Worm (Caenorhabditis elegans): Measurements from ENCODE around the gene R07E5.4.
A peak's percentile ranks its signal among the peaks of the same experiment; 100 is the strongest.

Gene R07E5.4

ce11 chrIII:4407144-4407543, 12.5 kb downstream of the R07E5.4 start, which contains the start of gene prdx-3:
Gene prdx-3, plus strand, starts transcription at chrIII:4407444.
- TF ChIP-seq elt-3 (tag; optimal IDR thresholded peaks at IDR 0.05) (no peak), vab-15 (tag; optimal IDR thresholded peaks at IDR 0.05) (no peak), efl-1 (optimal IDR thresholded peaks at IDR 0.05) (no peak), efl-1 (GFP tag; optimal IDR thresholded peaks at IDR 0.05 in 1 of 2) (no peak), nhr-76 (tag; optimal IDR thresholded peaks at IDR 0.05) (no peak), lin-13 (GFP tag; optimal IDR thresholded peaks at IDR 0.05) (no peak), ztf-11 (tag; optimal IDR thresholded peaks at IDR 0.05) (no peak), lin-39 (tag; optimal IDR thresholded peaks at IDR 0.05) (no peak), grh-1 (GFP tag; IDR thresholded peaks at IDR 0.05) (no peak), unc-98 (GFP tag; IDR thresholded peaks at IDR 0.05) (no peak), nhr-47 (tag; optimal IDR thresholded peaks at IDR 0.05) (no peak), dsc-1 (tag; optimal IDR thresholded peaks at IDR 0.05) (no peak), sox-4 (tag; optimal IDR thresholded peaks at IDR 0.05) (no peak), irx-1 (tag; optimal IDR thresholded peaks at IDR 0.05) (no peak)

- no peak for TF ChIP-seq xbp-1 (tag; optimal IDR thresholded peaks at IDR 0.05)
- TF ChIP-seq dpl-1 (GFP tag; optimal IDR thresholded peaks at IDR 0.05) = no peak
- no peak for TF ChIP-seq unc-130 (tag; optimal IDR thresholded peaks at IDR 0.05)
- TF ChIP-seq nhr-12 (tag; optimal IDR thresholded peaks at IDR 0.05) = no peak
- no peak for TF ChIP-seq snpc-4 (tag; optimal IDR thresholded peaks at IDR 0.05)
- no peak for TF ChIP-seq lin-13 (GFP tag; optimal IDR thresholded peaks at IDR 0.05)
These were observed 13.7 kb downstream of the R07E5.4 start, which contains the start of gene gpch-1 for ce11 chrIII:4408251-4408650. Gene gpch-1, plus strand, starts transcription at chrIII:4408551.

ce11 chrIII:4412108-4413009, 17.8 kb downstream of the R07E5.4 start:
- TF ChIP-seq grh-1 (GFP tag; IDR thresholded peaks at IDR 0.05) = no peak
- peak; percentile 42 for TF ChIP-seq tbx-2 (tag; optimal IDR thresholded peaks at IDR 0.05)
- TF ChIP-seq mef-2 (tag; optimal IDR thresholded peaks at IDR 0.05) = no peak
- peak; percentile 27 for TF ChIP-seq C16A3.4 (tag; optimal IDR thresholded peaks at IDR 0.05)
- no peak for TF ChIP-seq fkh-10 (GFP tag; optimal IDR thresholded peaks at IDR 0.05)
- no peak for TF ChIP-seq unc-98 (GFP tag; IDR thresholded peaks at IDR 0.05)
- peak; percentile 19 for TF ChIP-seq blmp-1 (tag; optimal IDR thresholded peaks at IDR 0.05)
- TF ChIP-seq lin-13 (GFP tag; optimal IDR thresholded peaks at IDR 0.05) = no peak
- no peak for TF ChIP-seq hlh-4 (tag; optimal IDR thresholded peaks at IDR 0.05)
- peak; percentile 60 for TF ChIP-seq nhr-47 (tag; optimal IDR thresholded peaks at IDR 0.05)
- TF ChIP-seq irx-1 (tag; optimal IDR thresholded peaks at IDR 0.05) = no peak
- peak; percentile 39 for TF ChIP-seq nhr-90 (tag; optimal IDR thresholded peaks at IDR 0.05; ENCODE audit: poor library complexity)
- TF ChIP-seq unc-62 (GFP tag; optimal IDR thresholded peaks at IDR 0.05) = no peak
- TF ChIP-seq vab-15 (tag; optimal IDR thresholded peaks at IDR 0.05) = no peak
- peak; percentile 2 to 35 (median 28) for TF ChIP-seq ceh-82 (tag; optimal IDR thresholded peaks at IDR 0.05)
- no peak for TF ChIP-seq hlh-17 (GFP tag; optimal IDR thresholded peaks at IDR 0.05; ENCODE audit: borderline replicate concordance)
- TF ChIP-seq C34B4.2 (tag; optimal IDR thresholded peaks at IDR 0.05) = no peak
- TF ChIP-seq fkh-8 (tag; optimal IDR thresholded peaks at IDR 0.05) = no peak
- no peak for TF ChIP-seq nhr-11 (tag; optimal IDR thresholded peaks at IDR 0.05)
- TF ChIP-seq tlp-1 (tag; optimal IDR thresholded peaks at IDR 0.05) = no peak
- TF ChIP-seq lin-14 (GFP tag; optimal IDR thresholded peaks at IDR 0.05) = peak; percentile 88
- peak in 1 of 2 experiments; percentile 43 for TF ChIP-seq mdl-1 (tag; optimal IDR thresholded peaks at IDR 0.05)
- TF ChIP-seq nhr-77 (tag; optimal IDR thresholded peaks at IDR 0.05) = no peak
- TF ChIP-seq pag-3 (tag; optimal IDR thresholded peaks at IDR 0.05; ENCODE audit: borderline replicate concordance, insufficient read depth) = no peak
- TF ChIP-seq snpc-4 (tag; optimal IDR thresholded peaks at IDR 0.05) = peak; percentile 31
- TF ChIP-seq ceh-63 (GFP tag; optimal IDR thresholded peaks at IDR 0.05) = no peak
- TF ChIP-seq aly-2 (tag; optimal IDR thresholded peaks at IDR 0.05) = no peak
- TF ChIP-seq lin-39 (tag; optimal IDR thresholded peaks at IDR 0.05) = no peak
- TF ChIP-seq pax-3 (tag; optimal IDR thresholded peaks at IDR 0.05) = no peak
- TF ChIP-seq F16B12.6 (tag; optimal IDR thresholded peaks at IDR 0.05) = peak; percentile 19
- TF ChIP-seq pqm-1 (tag; optimal IDR thresholded peaks at IDR 0.05) = no peak
- no peak for TF ChIP-seq mab-9 (GFP tag; IDR thresholded peaks at IDR 0.05)
- no peak for TF ChIP-seq egl-13 (tag; optimal IDR thresholded peaks at IDR 0.05)
- peak; percentile 78 for TF ChIP-seq snu-23 (GFP tag; optimal IDR thresholded peaks at IDR 0.05)
- peak; percentile 1 for TF ChIP-seq ztf-4 (tag; optimal IDR thresholded peaks at IDR 0.05)

Data from whole organism, L1 larva.